In the genomic region with DNA sequence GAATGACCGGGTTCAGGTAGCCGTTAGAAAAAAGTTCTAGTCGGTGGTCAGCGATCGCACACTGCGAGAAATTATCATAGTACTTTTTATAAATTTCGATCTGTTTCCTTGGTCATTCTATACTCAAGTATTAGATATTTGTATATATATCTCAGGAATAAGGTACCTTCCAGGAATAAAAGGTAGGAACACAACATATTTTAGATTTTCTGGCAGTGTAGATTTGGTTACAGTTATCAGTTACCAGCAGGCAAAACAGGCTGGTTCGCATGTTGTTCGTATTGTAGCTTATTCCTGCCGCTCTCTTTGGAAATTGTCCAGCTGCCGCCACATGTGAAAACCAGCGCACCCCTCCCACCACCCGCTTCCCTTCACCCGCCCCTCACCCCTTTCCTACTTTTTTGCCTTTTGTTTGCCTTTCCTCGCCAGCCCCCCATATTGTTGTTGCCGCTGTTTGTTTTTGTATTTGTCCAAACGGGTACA, we compare ENCODE assay signal across 2 fruit fly cellular contexts.
TF ChIP-seq lines count a peak whose summit lies in the region.

No protein-coding gene starts in this region.

TF ChIP-seq in whole organism, embryonic, 481 proteins besides CTCF, POLR2A, EP300 and RAD21 (continued from another document and continues in another):
- TF ChIP-seq CG15269 (tag; optimal IDR thresholded peaks at IDR 0.05; lab: Kevin White, UChicago): peak; percentile 83
- TF ChIP-seq Hr78 (GFP tag; optimal IDR thresholded peaks at IDR 0.05; lab: Kevin White, UChicago): peak in 1 of 2 experiments; percentile 79
- peak; percentile 85 for TF ChIP-seq D19A (tag; optimal IDR thresholded peaks at IDR 0.05; lab: Kevin White, UChicago)
- TF ChIP-seq CG1792 (GFP tag; optimal IDR thresholded peaks at IDR 0.05; lab: Kevin White, UChicago): peak; percentile 51
- TF ChIP-seq CG3065 (GFP tag; optimal IDR thresholded peaks at IDR 0.05; lab: Kevin White, UChicago): no peak
- peak; percentile 90 for TF ChIP-seq fd96Cb (tag; optimal IDR thresholded peaks at IDR 0.05; lab: Kevin White, UChicago)
- peak; percentile 61 for TF ChIP-seq crc (GFP tag; optimal IDR thresholded peaks at IDR 0.05; lab: Kevin White, UChicago)
- TF ChIP-seq Hsf (GFP tag; optimal IDR thresholded peaks at IDR 0.05; lab: Kevin White, UChicago): peak; percentile 72
- peak; percentile 45 for TF ChIP-seq CG4328 (GFP tag; optimal IDR thresholded peaks at IDR 0.05; lab: Kevin White, UChicago)
- TF ChIP-seq gfzf (GFP tag; optimal IDR thresholded peaks at IDR 0.05; lab: Kevin White, UChicago): no peak
- peak; percentile 79 for TF ChIP-seq Lim3 (GFP tag; IDR thresholded peaks at IDR 0.05; lab: Robert Waterston, UW)
- TF ChIP-seq CG9817 (tag; optimal IDR thresholded peaks at IDR 0.05; lab: Kevin White, UChicago): peak; percentile 75
- TF ChIP-seq CG18599 (GFP tag; optimal IDR thresholded peaks at IDR 0.05; lab: Kevin White, UChicago): peak; percentile 90
- TF ChIP-seq dmrt11E (tag; optimal IDR thresholded peaks at IDR 0.05; lab: Kevin White, UChicago): peak; percentile 91
- peak; percentile 55; the same call in 1 of the 2 replicates for TF ChIP-seq CG7372 (GFP tag; IDR thresholded peaks at IDR 0.05; lab: Robert Waterston, UW)
- peak; percentile 26 for TF ChIP-seq dm (GFP tag; optimal IDR thresholded peaks at IDR 0.05; lab: Kevin White, UChicago)
- TF ChIP-seq br (optimal IDR thresholded peaks at IDR 0.05; lab: Kevin White, UChicago): no peak
- peak; percentile 44 for TF ChIP-seq btn (GFP tag; optimal IDR thresholded peaks at IDR 0.05; lab: Kevin White, UChicago)
- TF ChIP-seq Sin3A (optimal IDR thresholded peaks at IDR 0.05; lab: Kevin White, UChicago): no peak
- TF ChIP-seq CG33213 (GFP tag; optimal IDR thresholded peaks at IDR 0.05; lab: Kevin White, UChicago): peak; percentile 53
- TF ChIP-seq esg (GFP tag; conservative IDR thresholded peaks at IDR 0.05; lab: Robert Waterston, UW): peak; percentile 91
- peak; percentile 82 for TF ChIP-seq danr (GFP tag; IDR thresholded peaks at IDR 0.05; lab: Robert Waterston, UW)
- peak; percentile 71 for TF ChIP-seq BtbVII (GFP tag; optimal IDR thresholded peaks at IDR 0.05; lab: Kevin White, UChicago)
- 0 out of 3 replicates have a peak, but pooled peaks have one; percentile 42 for TF ChIP-seq CG7357 (GFP tag; IDR thresholded peaks at IDR 0.05; lab: Robert Waterston, UW)
- TF ChIP-seq CG8281 (tag; optimal IDR thresholded peaks at IDR 0.05; lab: Kevin White, UChicago): peak; percentile 57
- TF ChIP-seq slp2 (GFP tag; optimal IDR thresholded peaks at IDR 0.05; lab: Kevin White, UChicago): peak; percentile 22
- TF ChIP-seq CG5953 (GFP tag; IDR thresholded peaks at IDR 0.05; lab: Robert Waterston, UW): peak; percentile 81
- TF ChIP-seq yki (optimal IDR thresholded peaks at IDR 0.05; lab: Kevin White, UChicago): no peak
- TF ChIP-seq fd64A (GFP tag; optimal IDR thresholded peaks at IDR 0.05; lab: Kevin White, UChicago): peak; percentile 66
- peak; percentile 85 for TF ChIP-seq CG1529 (GFP tag; optimal IDR thresholded peaks at IDR 0.05; lab: Kevin White, UChicago)
- TF ChIP-seq ash1 (GFP tag; optimal IDR thresholded peaks at IDR 0.05; lab: Kevin White, UChicago): no peak
- TF ChIP-seq CG14965 (GFP tag; optimal IDR thresholded peaks at IDR 0.05; lab: Kevin White, UChicago; ENCODE audit: borderline replicate concordance): peak; percentile 26
- peak; percentile 59 for TF ChIP-seq Ravus (GFP tag; IDR thresholded peaks at IDR 0.05; lab: Robert Waterston, UW)
- TF ChIP-seq Hey (tag; optimal IDR thresholded peaks at IDR 0.05; lab: Kevin White, UChicago): no peak
- peak; percentile 87 for TF ChIP-seq CG8924 (tag; optimal IDR thresholded peaks at IDR 0.05; lab: Kevin White, UChicago)
- TF ChIP-seq sna (GFP tag; IDR thresholded peaks at IDR 0.05; lab: Robert Waterston, UW; ENCODE audit: partially characterized antibody): no peak
- peak; percentile 73 for TF ChIP-seq CG15011 (GFP tag; optimal IDR thresholded peaks at IDR 0.05; lab: Kevin White, UChicago)
- TF ChIP-seq CG9797 (GFP tag; optimal IDR thresholded peaks at IDR 0.05; lab: Kevin White, UChicago): no peak
- peak; percentile 28 for TF ChIP-seq Ets97D (GFP tag; optimal IDR thresholded peaks at IDR 0.05; lab: Kevin White, UChicago)
- TF ChIP-seq CG1832 (GFP tag; optimal IDR thresholded peaks at IDR 0.05; lab: Kevin White, UChicago): no peak
- TF ChIP-seq MBD-R2 (GFP tag; IDR thresholded peaks at IDR 0.05; lab: Robert Waterston, UW): peak; percentile 82; the same call in 1 of the 2 replicates
- no peak for TF ChIP-seq chinmo (GFP tag; IDR thresholded peaks at IDR 0.05; lab: Robert Waterston, UW; ENCODE audit: partially characterized antibody)
- peak; percentile 80 for TF ChIP-seq Kr (GFP tag; optimal IDR thresholded peaks at IDR 0.05; lab: Kevin White, UChicago)
- TF ChIP-seq Xrp1 (GFP tag; IDR thresholded peaks at IDR 0.05; lab: Robert Waterston, UW): peak; percentile 93
- TF ChIP-seq cato (GFP tag; optimal IDR thresholded peaks at IDR 0.05; lab: Kevin White, UChicago; ENCODE audit: borderline replicate concordance): peak; percentile 15
- peak; percentile 90 for TF ChIP-seq Optix (GFP tag; IDR thresholded peaks at IDR 0.05; lab: Robert Waterston, UW)
- TF ChIP-seq HmgD (GFP tag; optimal IDR thresholded peaks at IDR 0.05; lab: Kevin White, UChicago): no peak
- peak; percentile 76 for TF ChIP-seq CrebB (tag; optimal IDR thresholded peaks at IDR 0.05; lab: Kevin White, UChicago)
- peak; percentile 86 for TF ChIP-seq CG15601 (tag; optimal IDR thresholded peaks at IDR 0.05; lab: Kevin White, UChicago)
- TF ChIP-seq CG17328 (GFP tag; IDR thresholded peaks at IDR 0.05; lab: Robert Waterston, UW): peak; percentile 96
- peak; percentile 92 for TF ChIP-seq zen (tag; optimal IDR thresholded peaks at IDR 0.05; lab: Kevin White, UChicago)
- peak; percentile 46; the same call in 1 of the 2 replicates for TF ChIP-seq aop (GFP tag; IDR thresholded peaks at IDR 0.05; lab: Robert Waterston, UW)
- TF ChIP-seq eve (GFP tag; optimal IDR thresholded peaks at IDR 0.05; lab: Kevin White, UChicago): peak in 1 of 2 experiments; percentile 80
- TF ChIP-seq disco-r (GFP tag; optimal IDR thresholded peaks at IDR 0.05; lab: Kevin White, UChicago): peak; percentile 55
- TF ChIP-seq CG17385 (GFP tag; optimal IDR thresholded peaks at IDR 0.05; lab: Kevin White, UChicago): peak; percentile 82
- TF ChIP-seq nom (GFP tag; optimal IDR thresholded peaks at IDR 0.05; lab: Kevin White, UChicago): no peak
- peak; percentile 60 to 78 for TF ChIP-seq chif (GFP tag; optimal IDR thresholded peaks at IDR 0.05; lab: Kevin White, UChicago)
- peak; percentile 19 for TF ChIP-seq corto (GFP tag; optimal IDR thresholded peaks at IDR 0.05; lab: Kevin White, UChicago)
- TF ChIP-seq CG16813 (GFP tag; IDR thresholded peaks at IDR 0.05; lab: Robert Waterston, UW; ENCODE audit: partially characterized antibody): no peak
- TF ChIP-seq CG10462 (GFP tag; optimal IDR thresholded peaks at IDR 0.05; lab: Kevin White, UChicago): peak; percentile 70
- TF ChIP-seq lab (GFP tag; optimal IDR thresholded peaks at IDR 0.05; lab: Kevin White, UChicago): peak; percentile 92

TF ChIP-seq in whole organism, prepupa, 60 proteins besides CTCF, POLR2A, EP300 and RAD21 (continued from another document):
- TF ChIP-seq Hr38 (GFP tag; optimal IDR thresholded peaks at IDR 0.05; lab: Kevin White, UChicago) (no peak), vri (GFP tag; optimal IDR thresholded peaks at IDR 0.05; lab: Kevin White, UChicago) (peak; percentile 56), lz (GFP tag; optimal IDR thresholded peaks at IDR 0.05; lab: Kevin White, UChicago) (peak; percentile 71), Eip93F (GFP tag; optimal IDR thresholded peaks at IDR 0.05; lab: Kevin White, UChicago) (peak; percentile 26), Blimp-1 (GFP tag; optimal IDR thresholded peaks at IDR 0.05; lab: Kevin White, UChicago) (peak; percentile 29), dsx (GFP tag; optimal IDR thresholded peaks at IDR 0.05; lab: Kevin White, UChicago; ENCODE audit: poor library complexity, severe bottlenecking) (peak; percentile 25), CG1621 (tag; optimal IDR thresholded peaks at IDR 0.05; lab: Kevin White, UChicago) (no peak), CG11294 (GFP tag; IDR thresholded peaks at IDR 0.05; lab: Robert Waterston, UW) (peak; percentile 53; the same call in 1 of the 2 replicates), CG6163 (GFP tag; IDR thresholded peaks at IDR 0.05; lab: Robert Waterston, UW) (peak; percentile 90), eg (GFP tag; IDR thresholded peaks at IDR 0.05; lab: Robert Waterston, UW) (peak; percentile 94)
